Fruit fly (Drosophila melanogaster): Measurements from ENCODE around the gene Patr-1.

Gene Patr-1

DNA sequence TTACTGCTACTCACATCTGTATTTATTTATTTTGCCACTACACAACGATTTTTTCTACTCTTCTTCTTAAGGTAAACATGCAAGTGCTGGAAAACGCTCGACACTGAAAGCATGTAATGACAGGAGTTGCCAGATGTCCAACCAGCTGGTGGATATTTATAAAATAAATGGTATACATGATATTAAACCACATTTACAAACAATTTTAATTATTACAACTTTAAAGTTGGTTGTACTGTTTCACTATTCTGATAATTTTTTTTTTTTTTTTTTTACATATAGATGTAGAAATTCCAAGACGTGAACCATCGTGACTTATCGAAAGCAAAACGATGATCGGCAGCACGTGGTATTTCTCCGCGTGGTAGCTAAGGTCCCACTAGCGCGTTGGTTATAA lies 36.5 kb downstream of the Patr-1 start, which contains the start of the genes Keap1 and kuk:
Gene Keap1, minus strand, starts transcription at position 87 of the 397 bp plus-strand sequence.
Gene kuk, plus strand, starts transcription at position 386 of the 397 bp plus-strand sequence.
- TF ChIP-seq usp (GFP tag; optimal IDR thresholded peaks at IDR 0.05) (no peak), Rel (GFP tag; optimal IDR thresholded peaks at IDR 0.05) (no peak), Rel (tag; optimal IDR thresholded peaks at IDR 0.05) (peak; percentile 38), br (GFP tag; optimal IDR thresholded peaks at IDR 0.05) (peak; percentile 71), Mio (GFP tag; optimal IDR thresholded peaks at IDR 0.05) (no peak), tai (GFP tag; optimal IDR thresholded peaks at IDR 0.05) (no peak), dl (GFP tag; optimal IDR thresholded peaks at IDR 0.05; ENCODE audit: insufficient read depth in 1 of 2, partially characterized antibody in 2 of 2) (no peak), Abd-B (GFP tag; optimal IDR thresholded peaks at IDR 0.05) (no peak), HLH106 (tag; optimal IDR thresholded peaks at IDR 0.05) (peak; percentile 48), foxo (GFP tag; optimal IDR thresholded peaks at IDR 0.05) (peak in 1 of 2 experiments; percentile 73), Jra (GFP tag; optimal IDR thresholded peaks at IDR 0.05) (peak; percentile 85), brk (GFP tag; optimal IDR thresholded peaks at IDR 0.05) (peak; percentile 87), CrebA (GFP tag; optimal IDR thresholded peaks at IDR 0.05; ENCODE audit: borderline replicate concordance) (no peak), sv (GFP tag; optimal IDR thresholded peaks at IDR 0.05) (peak; percentile 72), OdsH (GFP tag; optimal IDR thresholded peaks at IDR 0.05) (peak; percentile 52), Dfd (GFP tag; optimal IDR thresholded peaks at IDR 0.05) (no peak), h (GFP tag; optimal IDR thresholded peaks at IDR 0.05) (peak; percentile 82), Myc (optimal IDR thresholded peaks at IDR 0.05) (peak; percentile 55), Sp1 (GFP tag; optimal IDR thresholded peaks at IDR 0.05) (peak; percentile 39), dsf (GFP tag; optimal IDR thresholded peaks at IDR 0.05; ENCODE audit: borderline replicate concordance) (peak; percentile 76), N (GFP tag; optimal IDR thresholded peaks at IDR 0.05) (no peak), fru (GFP tag; optimal IDR thresholded peaks at IDR 0.05) (peak; percentile 71), psq (GFP tag; optimal IDR thresholded peaks at IDR 0.05) (peak; percentile 45), rgr (GFP tag; optimal IDR thresholded peaks at IDR 0.05) (peak; percentile 82), Hnf4 (GFP tag; optimal IDR thresholded peaks at IDR 0.05) (peak; percentile 92), woc (GFP tag; optimal IDR thresholded peaks at IDR 0.05) (no peak), GATAd (GFP tag; optimal IDR thresholded peaks at IDR 0.05) (no peak), Hr83 (GFP tag; optimal IDR thresholded peaks at IDR 0.05; ENCODE audit: poor library complexity, severe bottlenecking) (peak; percentile 94), sage (GFP tag; optimal IDR thresholded peaks at IDR 0.05) (peak; percentile 6), ey (GFP tag; optimal IDR thresholded peaks at IDR 0.05) (peak; percentile 61), dmrt93B (GFP tag; optimal IDR thresholded peaks at IDR 0.05) (peak; percentile 36)

DNA sequence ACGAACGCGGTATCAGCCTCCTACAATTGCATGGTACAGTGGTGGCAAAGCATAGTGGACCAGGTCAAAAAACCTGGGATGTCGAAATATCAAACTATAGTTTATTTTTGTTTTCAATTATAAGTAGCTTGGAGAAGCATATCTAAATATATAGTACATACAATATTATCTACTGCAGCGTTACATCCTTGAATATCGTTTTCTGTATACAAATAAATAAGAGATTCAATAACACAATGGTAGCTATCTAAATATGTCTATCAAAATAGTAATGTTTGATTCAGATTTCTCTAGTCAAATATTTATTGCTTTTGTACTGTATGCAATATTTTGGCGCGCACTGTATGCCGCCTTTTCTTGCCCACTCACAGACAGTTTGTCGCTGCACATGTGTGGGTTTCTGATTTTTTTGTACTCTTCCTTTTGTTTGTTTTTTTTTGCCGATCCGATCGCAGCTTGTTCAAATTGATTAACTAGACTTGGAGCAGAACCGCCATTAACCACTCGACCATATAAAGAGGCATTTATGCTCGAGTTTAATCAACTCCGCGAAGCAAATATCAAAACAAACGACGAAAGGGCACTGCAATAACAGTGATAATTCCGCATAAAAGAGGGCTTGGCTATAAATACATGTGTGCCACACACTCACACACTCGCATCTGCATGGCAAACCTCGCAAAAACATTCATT lies 37.4 kb downstream of the Patr-1 start:
- peak; percentile 94 for TF ChIP-seq HLH106 (tag; optimal IDR thresholded peaks at IDR 0.05)
- TF ChIP-seq woc (GFP tag; optimal IDR thresholded peaks at IDR 0.05): peak; percentile 76
- peak; percentile 94 for TF ChIP-seq rgr (GFP tag; optimal IDR thresholded peaks at IDR 0.05)
- peak; percentile 86 for TF ChIP-seq Hnf4 (GFP tag; optimal IDR thresholded peaks at IDR 0.05)
- TF ChIP-seq h (GFP tag; optimal IDR thresholded peaks at IDR 0.05): peak; percentile 93
- TF ChIP-seq Mio (GFP tag; optimal IDR thresholded peaks at IDR 0.05): peak; percentile 46
- peak; percentile 74 for TF ChIP-seq Jra (GFP tag; optimal IDR thresholded peaks at IDR 0.05)
- peak; percentile 90 for TF ChIP-seq dmrt93B (GFP tag; optimal IDR thresholded peaks at IDR 0.05)
- no peak for TF ChIP-seq Vsx2 (GFP tag; optimal IDR thresholded peaks at IDR 0.05; ENCODE audit: partially characterized antibody)
- TF ChIP-seq CG9705 (GFP tag; optimal IDR thresholded peaks at IDR 0.05): peak; percentile 86
- TF ChIP-seq GATAd (GFP tag; optimal IDR thresholded peaks at IDR 0.05): peak; percentile 30
- TF ChIP-seq jim (GFP tag; optimal IDR thresholded peaks at IDR 0.05): no peak
- no peak for TF ChIP-seq lola (GFP tag; optimal IDR thresholded peaks at IDR 0.05)
- TF ChIP-seq dsf (GFP tag; optimal IDR thresholded peaks at IDR 0.05; ENCODE audit: borderline replicate concordance): peak; percentile 59
- peak; percentile 88 for TF ChIP-seq ey (GFP tag; optimal IDR thresholded peaks at IDR 0.05)
- TF ChIP-seq foxo (GFP tag; optimal IDR thresholded peaks at IDR 0.05): peak; percentile 83 to 94
- TF ChIP-seq Dif (GFP tag; optimal IDR thresholded peaks at IDR 0.05; ENCODE audit: partially characterized antibody): no peak
- TF ChIP-seq psq (GFP tag; optimal IDR thresholded peaks at IDR 0.05): peak; percentile 89
- TF ChIP-seq CrebA (GFP tag; optimal IDR thresholded peaks at IDR 0.05; ENCODE audit: borderline replicate concordance): no peak
- no peak for TF ChIP-seq N (GFP tag; optimal IDR thresholded peaks at IDR 0.05)
- TF ChIP-seq br (GFP tag; optimal IDR thresholded peaks at IDR 0.05): peak; percentile 93
- no peak for TF ChIP-seq Hr78 (GFP tag; optimal IDR thresholded peaks at IDR 0.05)
- no peak for TF ChIP-seq Myc (optimal IDR thresholded peaks at IDR 0.05)
- TF ChIP-seq Dfd (GFP tag; optimal IDR thresholded peaks at IDR 0.05): no peak
- no peak for TF ChIP-seq Abd-B (GFP tag; optimal IDR thresholded peaks at IDR 0.05)
- peak; percentile 92 for TF ChIP-seq sv (GFP tag; optimal IDR thresholded peaks at IDR 0.05)
- TF ChIP-seq dl (GFP tag; optimal IDR thresholded peaks at IDR 0.05; ENCODE audit: insufficient read depth in 1 of 2, partially characterized antibody in 2 of 2): no peak
- TF ChIP-seq Sp1 (GFP tag; optimal IDR thresholded peaks at IDR 0.05): peak; percentile 97
- no peak for TF ChIP-seq pan (optimal IDR thresholded peaks at IDR 0.05)
- peak; percentile 79 for TF ChIP-seq CG32264 (GFP tag; optimal IDR thresholded peaks at IDR 0.05)
- TF ChIP-seq brk (GFP tag; optimal IDR thresholded peaks at IDR 0.05): no peak
- TF ChIP-seq fru (GFP tag; optimal IDR thresholded peaks at IDR 0.05): peak; percentile 94
- peak; percentile 92 for TF ChIP-seq sage (GFP tag; optimal IDR thresholded peaks at IDR 0.05)
- TF ChIP-seq OdsH (GFP tag; optimal IDR thresholded peaks at IDR 0.05): peak; percentile 92
- no peak for TF ChIP-seq tai (GFP tag; optimal IDR thresholded peaks at IDR 0.05)
- TF ChIP-seq Rel (GFP tag; optimal IDR thresholded peaks at IDR 0.05): peak; percentile 83
- TF ChIP-seq Rel (tag; optimal IDR thresholded peaks at IDR 0.05): peak; percentile 54
- TF ChIP-seq Hr83 (GFP tag; optimal IDR thresholded peaks at IDR 0.05; ENCODE audit: poor library complexity, severe bottlenecking): no peak
- no peak for TF ChIP-seq usp (GFP tag; optimal IDR thresholded peaks at IDR 0.05)

Measured in whole organism, wandering third instar larva.